Worm (Caenorhabditis elegans) whole organism, L1 larva: ENCODE data around the gene lury-1.

Experiments used
- C04F5.9 ChIP-seq: sonication (generic microtip); optimal IDR thresholded peaks from 2 replicates; lab custom pipeline; 2016; ENCODE audit warnings: missing genetic modification characterization, missing compliant biosample characterization
- ama-1 ChIP-seq: fragments of 150-350 bp; optimal IDR thresholded peaks from 2 replicates; lab custom pipeline; 2014
- fkh-10 ChIP-seq: sonication (generic microtip); optimal IDR thresholded peaks from 2 replicates; lab custom pipeline; 2017; ENCODE audit warnings: missing biosample characterization, missing genetic modification reagents, missing genetic modification characterization
- fos-1 ChIP-seq: fragments of 150-350 bp; optimal IDR thresholded peaks from 2 replicates; lab custom pipeline; 2014; ENCODE audit warnings: missing biosample characterization, missing genetic modification characterization
- lsy-2 ChIP-seq, 2 experiments: fragments of 150-350 bp; optimal IDR thresholded peaks; 2 replicates each; lab custom pipeline; 2014; ENCODE audit warnings: missing biosample characterization in 2 of 2, missing genetic modification characterization in 2 of 2
- nhr-11 ChIP-seq: fragments of 150-350 bp; optimal IDR thresholded peaks from 2 replicates; lab custom pipeline; 2014; ENCODE audit warnings: missing biosample characterization, missing genetic modification characterization
- pqm-1 ChIP-seq: sonication (generic microtip); optimal IDR thresholded peaks from 3 replicates; lab custom pipeline; 2017; ENCODE audit warnings: missing biosample characterization, missing genetic modification characterization
- tbx-2 ChIP-seq: sonication (generic microtip); optimal IDR thresholded peaks from 2 replicates; lab custom pipeline; 2016; ENCODE audit warnings: missing genetic modification characterization, missing compliant biosample characterization
- ztf-11 ChIP-seq, 2 experiments: sonication (generic microtip); optimal IDR thresholded peaks; 2 replicates each; lab custom pipeline; 2016 to 2017; ENCODE audit warnings: missing genetic modification characterization in 2 of 2, missing biosample characterization in 1 of 2, missing compliant biosample characterization in 1 of 2

ce11 chrIII:12137515-12137914, 48.7 kb upstream of the lury-1 start:
- TF ChIP-seq nhr-11 (tag; lab: Kevin White, UChicago) (no peak), C04F5.9 (no peak), ama-1 (lab: Kevin White, UChicago) (no peak), pqm-1 (tag; lab: Kevin White, UChicago) (no peak), lsy-2 (tag; optimal IDR thresholded peaks at IDR 0.05; lab: Kevin White, UChicago) (no peak), ztf-11 (tag; optimal IDR thresholded peaks at IDR 0.05; lab: Kevin White, UChicago) (no peak), fos-1 (tag; lab: Kevin White, UChicago) (no peak), tbx-2 (no peak), fkh-10 (GFP tag; lab: Kevin White, UChicago) (no peak)
